Worm (Caenorhabditis elegans): ENCODE results near the gene sms-2.

sms-2 gene

DNA sequence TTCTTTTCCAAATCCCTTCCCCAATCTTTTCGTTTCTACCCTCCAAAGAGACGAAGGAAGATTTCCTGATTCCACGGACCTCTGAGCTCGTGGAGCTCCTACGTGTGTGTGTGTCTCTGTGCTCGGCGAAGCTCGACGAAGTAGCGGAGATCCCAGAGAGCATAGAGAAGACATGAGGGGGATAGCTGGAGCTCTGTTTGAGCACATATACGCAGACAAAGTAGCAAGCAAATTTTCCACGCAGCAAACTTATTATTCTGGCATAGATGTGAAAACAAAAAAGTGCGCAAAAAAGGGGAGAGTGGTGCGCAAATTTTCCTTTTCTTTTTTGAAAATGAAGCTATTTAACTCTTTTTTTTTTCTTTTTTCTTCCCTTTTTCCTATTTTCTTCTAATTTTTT lies 15.8 kb downstream of the sms-2 start (continued):
- TF ChIP-seq pqm-1 (tag; optimal IDR thresholded peaks at IDR 0.05): no peak
- TF ChIP-seq nhr-19 (GFP tag; conservative IDR thresholded peaks at IDR 0.05): no peak
- no peak for TF ChIP-seq C34B4.2 (tag; optimal IDR thresholded peaks at IDR 0.05)
- TF ChIP-seq tbx-2 (tag; optimal IDR thresholded peaks at IDR 0.05): peak; percentile 14
- TF ChIP-seq efl-3 (GFP tag; optimal IDR thresholded peaks at IDR 0.05): no peak
- no peak for TF ChIP-seq nhr-237 (tag; optimal IDR thresholded peaks at IDR 0.05)
- TF ChIP-seq egl-13 (tag; optimal IDR thresholded peaks at IDR 0.05): no peak
- no peak for TF ChIP-seq grh-1 (GFP tag; IDR thresholded peaks at IDR 0.05)
- no peak for TF ChIP-seq ceh-63 (GFP tag; optimal IDR thresholded peaks at IDR 0.05)
- TF ChIP-seq ceh-8 (GFP tag; optimal IDR thresholded peaks at IDR 0.05): no peak
- TF ChIP-seq elt-3 (tag; optimal IDR thresholded peaks at IDR 0.05): no peak
- no peak for TF ChIP-seq unc-62 (GFP tag; optimal IDR thresholded peaks at IDR 0.05)
- peak in 2 of 3 experiments; percentile 37 to 45 for TF ChIP-seq ceh-82 (tag; optimal IDR thresholded peaks at IDR 0.05)
- TF ChIP-seq nhr-47 (tag; optimal IDR thresholded peaks at IDR 0.05): peak; percentile 47
- no peak for TF ChIP-seq ets-5 (GFP tag; IDR thresholded peaks at IDR 0.05)
- TF ChIP-seq ztf-4 (tag; optimal IDR thresholded peaks at IDR 0.05): no peak
- no peak for TF ChIP-seq C16A3.4 (tag; optimal IDR thresholded peaks at IDR 0.05)
- peak; percentile 17 for TF ChIP-seq snu-23 (GFP tag; optimal IDR thresholded peaks at IDR 0.05)
- TF ChIP-seq rnt-1 (tag; optimal IDR thresholded peaks at IDR 0.05): peak; percentile 41
- no peak for TF ChIP-seq nhr-20 (tag; optimal IDR thresholded peaks at IDR 0.05)
- TF ChIP-seq jun-1 (tag; optimal IDR thresholded peaks at IDR 0.05): no peak
- no peak for TF ChIP-seq ama-1 (optimal IDR thresholded peaks at IDR 0.05)
- TF ChIP-seq hpl-2 (GFP tag; optimal IDR thresholded peaks at IDR 0.05): no peak
- TF ChIP-seq tlp-1 (tag; optimal IDR thresholded peaks at IDR 0.05): no peak
- TF ChIP-seq efl-1 (optimal IDR thresholded peaks at IDR 0.05): peak in 1 of 2 experiments; percentile 20
- peak in 1 of 2 experiments; percentile 65 for TF ChIP-seq efl-1 (GFP tag; optimal IDR thresholded peaks at IDR 0.05 in 1 of 2)
- TF ChIP-seq alr-1 (tag; optimal IDR thresholded peaks at IDR 0.05; ENCODE audit: borderline replicate concordance): no peak
- TF ChIP-seq sup-37 (GFP tag; optimal IDR thresholded peaks at IDR 0.05): no peak
- no peak for TF ChIP-seq nhr-12 (tag; optimal IDR thresholded peaks at IDR 0.05)
- TF ChIP-seq ceh-88 (GFP tag; IDR thresholded peaks at IDR 0.05): no peak
- TF ChIP-seq isw-1 (GFP tag; IDR thresholded peaks at IDR 0.05): no peak
- TF ChIP-seq fkh-8 (tag; optimal IDR thresholded peaks at IDR 0.05): peak; percentile 49
- TF ChIP-seq nhr-76 (tag; optimal IDR thresholded peaks at IDR 0.05): no peak
- peak in 1 of 2 experiments; percentile 0 for TF ChIP-seq mdl-1 (tag; optimal IDR thresholded peaks at IDR 0.05)
- no peak for TF ChIP-seq egl-27 (tag; optimal IDR thresholded peaks at IDR 0.05)
- TF ChIP-seq hlh-4 (tag; optimal IDR thresholded peaks at IDR 0.05): no peak
- TF ChIP-seq pax-3 (tag; optimal IDR thresholded peaks at IDR 0.05): no peak
- no peak for TF ChIP-seq mab-9 (GFP tag; IDR thresholded peaks at IDR 0.05)
- TF ChIP-seq xbp-1 (tag; optimal IDR thresholded peaks at IDR 0.05): no peak
- TF ChIP-seq lir-3 (tag; optimal IDR thresholded peaks at IDR 0.05; ENCODE audit: poor library complexity): no peak
- TF ChIP-seq sox-4 (tag; optimal IDR thresholded peaks at IDR 0.05): no peak
- TF ChIP-seq lin-15B (tag; optimal IDR thresholded peaks at IDR 0.05): no peak
- TF ChIP-seq lin-13 (GFP tag; optimal IDR thresholded peaks at IDR 0.05): no peak
- peak; percentile 55 for TF ChIP-seq skn-1 (tag; optimal IDR thresholded peaks at IDR 0.05)
- TF ChIP-seq lsy-2 (tag; optimal IDR thresholded peaks at IDR 0.05): peak in 1 of 2 experiments; percentile 26
- TF ChIP-seq Y116A8C.19 (tag; optimal IDR thresholded peaks at IDR 0.05; ENCODE audit: borderline replicate concordance): no peak
- no peak for TF ChIP-seq vab-15 (tag; optimal IDR thresholded peaks at IDR 0.05)
- no peak for TF ChIP-seq C04F5.9 (tag; optimal IDR thresholded peaks at IDR 0.05)
- no peak for TF ChIP-seq mef-2 (tag; optimal IDR thresholded peaks at IDR 0.05)
- no peak for TF ChIP-seq nhr-77 (tag; optimal IDR thresholded peaks at IDR 0.05)
- TF ChIP-seq aha-1 (tag; optimal IDR thresholded peaks at IDR 0.05): no peak
- TF ChIP-seq swsn-7 (tag; optimal IDR thresholded peaks at IDR 0.05): peak; percentile 30
- peak in 1 of 3 experiments; percentile 8 for TF ChIP-seq dpl-1 (GFP tag; optimal IDR thresholded peaks at IDR 0.05)
- no peak for TF ChIP-seq blmp-1 (tag; optimal IDR thresholded peaks at IDR 0.05)
